Fruit fly (Drosophila melanogaster) Kc167 (cell line): Measurements from ENCODE around the gene dmGlut.

ENCODE experiments used
- Myc ChIP-seq: fragments of >200 bp; optimal IDR thresholded peaks from 2 replicates; lab custom pipeline; 2017; ENCODE audit warnings: missing external identifiers
- insv ChIP-seq: fragments of >200 bp; optimal IDR thresholded peaks from 3 replicates; lab custom pipeline; 2018; ENCODE audit warnings: missing external identifiers
- psq ChIP-seq: fragments of >200 bp; optimal IDR thresholded peaks from 2 replicates; lab custom pipeline; 2017; ENCODE audit warnings: missing external identifiers
- ttk ChIP-seq: sonication (Bioruptor generic); optimal IDR thresholded peaks from 2 replicates; lab custom pipeline; 2017; ENCODE audit warnings: missing external identifiers

- TF ChIP-seq ttk (lab: Kevin White, UChicago) (no peak), psq (lab: Kevin White, UChicago) (no peak), Myc (lab: Kevin White, UChicago) (no peak), insv (lab: Kevin White, UChicago) (no peak)
These were observed 864 bp downstream of the dmGlut start for dm6 chr2L:12028102-12028501.
